Fruit fly (Drosophila melanogaster) whole organism, pupa: Measurements from ENCODE around the gene CG17028.

Source experiments
- CG10348 ChIP-seq: fragments of 200-800 bp; sonication (Bioruptor generic); IDR thresholded peaks from 2 replicates; pipeline ENCODE4 v1.3.6; 2022; ENCODE audit warnings: missing biosample characterization, missing genetic modification characterization
- CG12605 ChIP-seq: fragments of 200-800 bp; sonication (Bioruptor generic); IDR thresholded peaks from 2 replicates; pipeline ENCODE4 v1.3.6; 2022; ENCODE audit warnings: missing biosample characterization, missing genetic modification characterization
- CG13204 ChIP-seq: fragments of 200-800 bp; sonication (Bioruptor generic); optimal IDR thresholded peaks from 2 replicates; lab custom pipeline; 2018; ENCODE audit warnings: missing biosample characterization, mild to moderate bottlenecking, missing genetic modification characterization, moderate library complexity
- CG14655 ChIP-seq: fragments of 200-800 bp; sonication (Bioruptor generic); optimal IDR thresholded peaks from 3 replicates; lab custom pipeline; 2017; ENCODE audit warnings: mild to moderate bottlenecking, missing biosample characterization, missing genetic modification reagents, missing genetic modification characterization
- CG15710 ChIP-seq: fragments of 200-800 bp; sonication (Bioruptor generic); optimal IDR thresholded peaks from 2 replicates; lab custom pipeline; 2018; ENCODE audit warnings: missing biosample characterization, mild to moderate bottlenecking, missing genetic modification characterization, moderate library complexity
- CG17806 ChIP-seq: fragments of 200-800 bp; sonication (Bioruptor generic); optimal IDR thresholded peaks from 2 replicates; lab custom pipeline; 2018; ENCODE audit warnings: missing biosample characterization, mild to moderate bottlenecking, missing genetic modification characterization, moderate library complexity
- CG32121 ChIP-seq: fragments of 200-800 bp; sonication (Bioruptor generic); IDR thresholded peaks from 2 replicates; pipeline ENCODE4 v1.3.6; 2022; ENCODE audit warnings: missing biosample characterization, missing genetic modification characterization
- CG34367 ChIP-seq: fragments of 200-800 bp; sonication (Bioruptor generic); optimal IDR thresholded peaks from 2 replicates; lab custom pipeline; 2018; ENCODE audit warnings: missing biosample characterization, mild to moderate bottlenecking, missing genetic modification characterization
- CG4496 ChIP-seq: fragments of 200-800 bp; sonication (Bioruptor generic); IDR thresholded peaks from 3 replicates; pipeline ENCODE4 v1.3.6; 2022; ENCODE audit warnings: missing biosample characterization, missing genetic modification characterization
- CG8159 ChIP-seq: fragments of 200-800 bp; sonication (Bioruptor generic); optimal IDR thresholded peaks from 3 replicates; lab custom pipeline; 2018; ENCODE audit warnings: missing biosample characterization, mild to moderate bottlenecking, missing genetic modification characterization, moderate library complexity
- CG8301 ChIP-seq: fragments of 200-800 bp; sonication (Bioruptor generic); optimal IDR thresholded peaks from 2 replicates; lab custom pipeline; 2018; ENCODE audit warnings: missing biosample characterization, mild to moderate bottlenecking, missing genetic modification characterization
- CG9948 ChIP-seq: fragments of 200-800 bp; sonication (Bioruptor generic); optimal IDR thresholded peaks from 2 replicates; lab custom pipeline; 2018; ENCODE audit warnings: missing biosample characterization, mild to moderate bottlenecking, missing genetic modification characterization, moderate library complexity
- D1 ChIP-seq: fragments of 200-800 bp; sonication (Bioruptor generic); optimal IDR thresholded peaks from 2 replicates; lab custom pipeline; 2018; ENCODE audit warnings: missing biosample characterization, mild to moderate bottlenecking, missing genetic modification characterization, moderate library complexity
- EcR ChIP-seq: fragments of 200-800 bp; sonication (Bioruptor generic); optimal IDR thresholded peaks from 3 replicates; lab custom pipeline; 2019; ENCODE audit warnings: missing biosample characterization, missing genetic modification characterization, mild to moderate bottlenecking, moderate library complexity, missing genetic modification reagents
- Ets98B ChIP-seq: fragments of 200-800 bp; sonication (Bioruptor generic); IDR thresholded peaks from 2 replicates; pipeline ENCODE4 v1.3.6; 2022; ENCODE audit warnings: missing biosample characterization, missing genetic modification characterization
- Pif1A ChIP-seq: fragments of 200-800 bp; sonication (Bioruptor generic); optimal IDR thresholded peaks from 3 replicates; lab custom pipeline; 2016; ENCODE audit warnings: missing biosample characterization, missing genetic modification characterization
- Pif1B ChIP-seq: fragments of 200-800 bp; sonication (Bioruptor generic); optimal IDR thresholded peaks from 3 replicates; lab custom pipeline; 2016; ENCODE audit warnings: missing biosample characterization, missing genetic modification characterization
- Snoo ChIP-seq: fragments of 200-800 bp; sonication (Bioruptor generic); optimal IDR thresholded peaks from 3 replicates; lab custom pipeline; 2017; ENCODE audit warnings: missing biosample characterization, mild to moderate bottlenecking, missing genetic modification characterization, inconsistent platforms
- fd96Ca ChIP-seq: fragments of 200-800 bp; sonication (Bioruptor generic); IDR thresholded peaks from 3 replicates; pipeline ENCODE4 v1.3.6; 2022; ENCODE audit warnings: missing biosample characterization, missing genetic modification characterization
- gl ChIP-seq: fragments of 200-800 bp; sonication (Bioruptor generic); optimal IDR thresholded peaks from 2 replicates; lab custom pipeline; 2018; ENCODE audit warnings: missing biosample characterization, mild to moderate bottlenecking, missing genetic modification characterization
- rn ChIP-seq: fragments of 200-800 bp; sonication (Bioruptor generic); IDR thresholded peaks from 2 replicates; pipeline ENCODE4 v1.3.6; 2022; ENCODE audit warnings: missing biosample characterization, missing genetic modification characterization

CG17028 gene

dm6 chr3L:16015765-16016760 is 37.7 kb downstream of the CG17028 start:
- TF ChIP-seq Pif1B (GFP tag; lab: Kevin White, UChicago) (peak; percentile 35), CG4496 (GFP tag; lab: Robert Waterston, UW) (no peak), CG12605 (no peak), D1 (peak; percentile 74), fd96Ca (GFP tag; lab: Robert Waterston, UW) (no peak), CG8159 (peak; percentile 86), CG10348 (no peak), Snoo (peak; percentile 55), rn (no peak), Pif1A (GFP tag; lab: Kevin White, UChicago) (peak; percentile 3), CG14655 (peak; percentile 68), CG9948 (peak; percentile 80), Ets98B (GFP tag; lab: Robert Waterston, UW) (no peak), CG8301 (peak; percentile 50), EcR (no peak), CG32121 (GFP tag; lab: Robert Waterston, UW) (no peak), CG17806 (tag; lab: Kevin White, UChicago) (peak; percentile 71), CG15710 (tag; lab: Kevin White, UChicago) (peak; percentile 64), gl (no peak), CG13204 (no peak), CG34367 (peak; percentile 33)

- TF ChIP-seq Ets98B (GFP tag; lab: Robert Waterston, UW): no peak
- TF ChIP-seq CG9948: peak; percentile 21
- no peak for TF ChIP-seq CG4496 (GFP tag; lab: Robert Waterston, UW)
- peak; percentile 32 for TF ChIP-seq CG14655
- TF ChIP-seq rn: no peak
- peak; percentile 46 for TF ChIP-seq CG8159
- no peak for TF ChIP-seq D1
- no peak for TF ChIP-seq CG8301
- TF ChIP-seq fd96Ca (GFP tag; lab: Robert Waterston, UW): no peak
- no peak for TF ChIP-seq gl
- TF ChIP-seq CG15710 (tag; lab: Kevin White, UChicago): no peak
These were observed 38.6 kb downstream of the CG17028 start for dm6 chr3L:16016911-16017310.

- no peak for TF ChIP-seq CG13204
- TF ChIP-seq CG4496 (GFP tag; lab: Robert Waterston, UW): no peak
- TF ChIP-seq fd96Ca (GFP tag; lab: Robert Waterston, UW): no peak
- no peak for TF ChIP-seq CG15710 (tag; lab: Kevin White, UChicago)
- no peak for TF ChIP-seq CG8159
- no peak for TF ChIP-seq rn
- no peak for TF ChIP-seq Snoo
- TF ChIP-seq D1: no peak
These were observed 39.4 kb downstream of the CG17028 start for dm6 chr3L:16017528-16018250.

dm6 chr3L:16018251-16018583 is 39.9 kb downstream of the CG17028 start:
- TF ChIP-seq CG14655 (peak; percentile 31), rn (no peak), CG34367 (no peak), Pif1B (GFP tag; lab: Kevin White, UChicago) (no peak), Pif1A (GFP tag; lab: Kevin White, UChicago) (no peak), CG9948 (peak; percentile 8), CG8159 (peak; percentile 42), CG8301 (peak; percentile 30), CG15710 (tag; lab: Kevin White, UChicago) (no peak)

- 0 out of 3 replicates have a peak, but pooled peaks have one; percentile 21 for TF ChIP-seq CG4496 (GFP tag; lab: Robert Waterston, UW)
- TF ChIP-seq CG32121 (GFP tag; lab: Robert Waterston, UW): no peak
- TF ChIP-seq CG13204: peak; percentile 37
- TF ChIP-seq, all 21 proteins: peak for 2
These were observed 40.4 kb downstream of the CG17028 start for dm6 chr3L:16018721-16019120.

dm6 chr3L:16019144-16020006 is 41.1 kb downstream of the CG17028 start:
- TF ChIP-seq CG34367: no peak
- no peak for TF ChIP-seq Ets98B (GFP tag; lab: Robert Waterston, UW)
- peak; percentile 59 for TF ChIP-seq CG8301
- TF ChIP-seq fd96Ca (GFP tag; lab: Robert Waterston, UW): no peak
- TF ChIP-seq CG14655: peak; percentile 75
- no peak for TF ChIP-seq CG13204
- TF ChIP-seq CG9948: peak; percentile 45
- TF ChIP-seq CG8159: peak; percentile 33
- peak; percentile 15 for TF ChIP-seq Snoo
- no peak for TF ChIP-seq EcR
- peak; percentile 6 for TF ChIP-seq CG17806 (tag; lab: Kevin White, UChicago)
